Worm (Caenorhabditis elegans): ENCODE data around the gene srh-282.

Gene srh-282

ce11 chrIV:264182-264709 is 9.0 kb downstream of the srh-282 start, which contains the start of gene pat-6 (continued):
- TF ChIP-seq lin-13 (GFP tag; optimal IDR thresholded peaks at IDR 0.05), result no peak
- TF ChIP-seq nhr-76 (tag; optimal IDR thresholded peaks at IDR 0.05), result no peak
- TF ChIP-seq ceh-82 (tag; optimal IDR thresholded peaks at IDR 0.05), result peak in 2 of 3 experiments; percentile 1 to 5
- no peak for TF ChIP-seq xbp-1 (tag; optimal IDR thresholded peaks at IDR 0.05)
- peak; percentile 67 for TF ChIP-seq rnt-1 (tag; optimal IDR thresholded peaks at IDR 0.05)
- TF ChIP-seq lir-3 (tag; optimal IDR thresholded peaks at IDR 0.05; ENCODE audit: poor library complexity), result no peak
- no peak for TF ChIP-seq C04F5.9 (tag; optimal IDR thresholded peaks at IDR 0.05)
- no peak for TF ChIP-seq unc-30 (tag; optimal IDR thresholded peaks at IDR 0.05)
- TF ChIP-seq ceh-8 (GFP tag; optimal IDR thresholded peaks at IDR 0.05), result no peak
- TF ChIP-seq sptf-1 (tag; optimal IDR thresholded peaks at IDR 0.05), result no peak
- TF ChIP-seq nhr-237 (tag; optimal IDR thresholded peaks at IDR 0.05), result no peak
- no peak for TF ChIP-seq zip-4 (GFP tag; optimal IDR thresholded peaks at IDR 0.05)
- no peak for TF ChIP-seq pag-3 (tag; optimal IDR thresholded peaks at IDR 0.05; ENCODE audit: borderline replicate concordance, insufficient read depth)
- TF ChIP-seq nhr-77 (tag; optimal IDR thresholded peaks at IDR 0.05), result no peak
- peak; percentile 57 to 60 for TF ChIP-seq efl-1 (optimal IDR thresholded peaks at IDR 0.05)
- peak; percentile 47 to 93 for TF ChIP-seq efl-1 (GFP tag; optimal IDR thresholded peaks at IDR 0.05 in 1 of 2)
- no peak for TF ChIP-seq ama-1 (optimal IDR thresholded peaks at IDR 0.05)
- no peak for TF ChIP-seq unc-62 (GFP tag; optimal IDR thresholded peaks at IDR 0.05)
- TF ChIP-seq ztf-4 (tag; optimal IDR thresholded peaks at IDR 0.05), result peak; percentile 45
- no peak for TF ChIP-seq hlh-17 (GFP tag; optimal IDR thresholded peaks at IDR 0.05; ENCODE audit: borderline replicate concordance)
- no peak for TF ChIP-seq nhr-11 (tag; optimal IDR thresholded peaks at IDR 0.05)
- TF ChIP-seq hpl-2 (GFP tag; optimal IDR thresholded peaks at IDR 0.05), result no peak
- peak; percentile 51 for TF ChIP-seq nhr-71 (tag; optimal IDR thresholded peaks at IDR 0.05)
- peak; percentile 31 for TF ChIP-seq swsn-7 (tag; optimal IDR thresholded peaks at IDR 0.05)
- no peak for TF ChIP-seq zag-1 (tag; optimal IDR thresholded peaks at IDR 0.05)
- no peak for TF ChIP-seq ceh-90 (tag; optimal IDR thresholded peaks at IDR 0.05)
- TF ChIP-seq lin-35 (GFP tag; optimal IDR thresholded peaks at IDR 0.05), result peak; percentile 7 to 53
- no peak for TF ChIP-seq ceh-88 (GFP tag; IDR thresholded peaks at IDR 0.05)
- TF ChIP-seq dpl-1 (GFP tag; optimal IDR thresholded peaks at IDR 0.05), result peak in 1 of 3 experiments; percentile 39
- no peak for TF ChIP-seq Y116A8C.19 (tag; optimal IDR thresholded peaks at IDR 0.05; ENCODE audit: borderline replicate concordance)

ce11 chrIV:262460-262859 is 10.7 kb downstream of the srh-282 start:
- no peak for TF ChIP-seq xbp-1 (tag; optimal IDR thresholded peaks at IDR 0.05)
- TF ChIP-seq efl-1 (optimal IDR thresholded peaks at IDR 0.05), result no peak
- TF ChIP-seq efl-1 (GFP tag; optimal IDR thresholded peaks at IDR 0.05 in 1 of 2), result peak in 1 of 2 experiments; percentile 91

ce11 chrIV:261607-262006 is 11.6 kb downstream of the srh-282 start, which contains the start of gene pqbp-1.1:
Gene pqbp-1.1 (minus strand): TSS chrIV:261683.
- TF ChIP-seq fkh-10 (GFP tag; optimal IDR thresholded peaks at IDR 0.05) (peak; percentile 42), unc-130 (tag; optimal IDR thresholded peaks at IDR 0.05) (no peak), irx-1 (tag; optimal IDR thresholded peaks at IDR 0.05) (peak; percentile 32), ceh-88 (GFP tag; IDR thresholded peaks at IDR 0.05) (no peak), lin-39 (tag; optimal IDR thresholded peaks at IDR 0.05) (peak; percentile 33), vab-15 (tag; optimal IDR thresholded peaks at IDR 0.05) (no peak), lir-3 (tag; optimal IDR thresholded peaks at IDR 0.05; ENCODE audit: poor library complexity) (no peak), nhr-28 (tag; optimal IDR thresholded peaks at IDR 0.05) (no peak), fos-1 (tag; optimal IDR thresholded peaks at IDR 0.05) (peak; percentile 42), pag-3 (tag; optimal IDR thresholded peaks at IDR 0.05; ENCODE audit: borderline replicate concordance, insufficient read depth) (no peak), nhr-11 (tag; optimal IDR thresholded peaks at IDR 0.05) (no peak), nhr-77 (tag; optimal IDR thresholded peaks at IDR 0.05) (no peak), snu-23 (GFP tag; optimal IDR thresholded peaks at IDR 0.05) (peak; percentile 67), tlp-1 (tag; optimal IDR thresholded peaks at IDR 0.05) (no peak), egl-13 (tag; optimal IDR thresholded peaks at IDR 0.05) (no peak), mep-1 (tag; optimal IDR thresholded peaks at IDR 0.05) (peak; percentile 66), egl-27 (tag; optimal IDR thresholded peaks at IDR 0.05) (no peak), zip-4 (GFP tag; optimal IDR thresholded peaks at IDR 0.05) (no peak), lin-13 (GFP tag; optimal IDR thresholded peaks at IDR 0.05) (peak; percentile 18), efl-1 (optimal IDR thresholded peaks at IDR 0.05) (peak; percentile 69 to 94), efl-1 (GFP tag; optimal IDR thresholded peaks at IDR 0.05 in 1 of 2) (peak; percentile 95 to 99), nhr-19 (GFP tag; conservative IDR thresholded peaks at IDR 0.05) (no peak), tbx-2 (tag; optimal IDR thresholded peaks at IDR 0.05) (peak; percentile 59), nhr-237 (tag; optimal IDR thresholded peaks at IDR 0.05) (peak; percentile 23), pqm-1 (tag; optimal IDR thresholded peaks at IDR 0.05) (no peak), snpc-4 (tag; optimal IDR thresholded peaks at IDR 0.05) (no peak), fkh-4 (tag; optimal IDR thresholded peaks at IDR 0.05; ENCODE audit: borderline replicate concordance) (no peak), jun-1 (tag; optimal IDR thresholded peaks at IDR 0.05) (peak; percentile 3), unc-98 (GFP tag; IDR thresholded peaks at IDR 0.05) (no peak)

Data from whole organism, L1 larva.